Fruit fly (Drosophila melanogaster): ENCODE measurements around the gene Uba2.
A peak's percentile ranks its signal among the peaks of the same experiment; 100 is the strongest.

Gene Uba2

DNA sequence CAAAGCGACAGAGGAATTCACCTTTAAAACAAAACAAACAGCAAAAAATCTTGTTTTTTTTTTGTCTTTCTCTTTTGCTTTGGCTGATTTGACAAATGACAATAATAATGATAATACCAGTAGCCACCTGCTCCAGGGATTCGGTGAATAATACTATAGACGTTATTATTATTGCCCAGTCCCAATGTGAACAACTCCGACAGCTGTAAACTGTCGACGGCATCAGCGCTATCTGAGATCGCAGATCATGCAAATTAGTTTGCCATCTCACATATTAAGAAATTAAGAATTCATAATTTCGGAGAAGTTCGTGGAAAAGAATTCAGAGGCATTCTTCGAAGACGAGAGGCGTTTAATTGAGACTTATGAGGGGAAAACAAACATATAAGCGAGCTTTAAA lies 41.4 kb downstream of the Uba2 start:
- TF ChIP-seq foxo (GFP tag; optimal IDR thresholded peaks at IDR 0.05) (no peak), dmrt93B (GFP tag; optimal IDR thresholded peaks at IDR 0.05) (no peak), jim (GFP tag; optimal IDR thresholded peaks at IDR 0.05) (no peak), dl (GFP tag; optimal IDR thresholded peaks at IDR 0.05; ENCODE audit: insufficient read depth in 1 of 2, partially characterized antibody in 2 of 2) (no peak), rgr (GFP tag; optimal IDR thresholded peaks at IDR 0.05) (no peak), Jra (GFP tag; optimal IDR thresholded peaks at IDR 0.05) (no peak), psq (GFP tag; optimal IDR thresholded peaks at IDR 0.05) (no peak), Hnf4 (GFP tag; optimal IDR thresholded peaks at IDR 0.05) (no peak), lola (GFP tag; optimal IDR thresholded peaks at IDR 0.05) (no peak), N (GFP tag; optimal IDR thresholded peaks at IDR 0.05) (no peak), brk (GFP tag; optimal IDR thresholded peaks at IDR 0.05) (no peak), sage (GFP tag; optimal IDR thresholded peaks at IDR 0.05) (no peak), Myc (optimal IDR thresholded peaks at IDR 0.05) (no peak), br (GFP tag; optimal IDR thresholded peaks at IDR 0.05) (no peak), HLH106 (tag; optimal IDR thresholded peaks at IDR 0.05) (no peak), Dfd (GFP tag; optimal IDR thresholded peaks at IDR 0.05) (no peak), Abd-B (GFP tag; optimal IDR thresholded peaks at IDR 0.05) (no peak)

- no peak for TF ChIP-seq sv (GFP tag; optimal IDR thresholded peaks at IDR 0.05)
- TF ChIP-seq dmrt93B (GFP tag; optimal IDR thresholded peaks at IDR 0.05), result no peak
- TF ChIP-seq Myc (optimal IDR thresholded peaks at IDR 0.05), result no peak
- peak; percentile 76 for TF ChIP-seq rgr (GFP tag; optimal IDR thresholded peaks at IDR 0.05)
- TF ChIP-seq HLH106 (tag; optimal IDR thresholded peaks at IDR 0.05), result peak; percentile 17
- TF ChIP-seq CG9705 (GFP tag; optimal IDR thresholded peaks at IDR 0.05), result no peak
- peak; percentile 79 for TF ChIP-seq br (GFP tag; optimal IDR thresholded peaks at IDR 0.05)
- TF ChIP-seq sage (GFP tag; optimal IDR thresholded peaks at IDR 0.05), result peak; percentile 80
- peak; percentile 78 for TF ChIP-seq h (GFP tag; optimal IDR thresholded peaks at IDR 0.05)
- no peak for TF ChIP-seq Dfd (GFP tag; optimal IDR thresholded peaks at IDR 0.05)
- TF ChIP-seq Hnf4 (GFP tag; optimal IDR thresholded peaks at IDR 0.05), result peak; percentile 86
- peak; percentile 28 to 76 for TF ChIP-seq dl (GFP tag; optimal IDR thresholded peaks at IDR 0.05; ENCODE audit: insufficient read depth in 1 of 2, partially characterized antibody in 2 of 2)
- peak; percentile 63 for TF ChIP-seq Sp1 (GFP tag; optimal IDR thresholded peaks at IDR 0.05)
- TF ChIP-seq dsf (GFP tag; optimal IDR thresholded peaks at IDR 0.05; ENCODE audit: borderline replicate concordance), result peak; percentile 57
- peak; percentile 67 for TF ChIP-seq Rel (GFP tag; optimal IDR thresholded peaks at IDR 0.05)
- no peak for TF ChIP-seq Rel (tag; optimal IDR thresholded peaks at IDR 0.05)
- no peak for TF ChIP-seq jim (GFP tag; optimal IDR thresholded peaks at IDR 0.05)
- peak; percentile 88 for TF ChIP-seq Hr83 (GFP tag; optimal IDR thresholded peaks at IDR 0.05; ENCODE audit: poor library complexity, severe bottlenecking)
- TF ChIP-seq CrebA (GFP tag; optimal IDR thresholded peaks at IDR 0.05; ENCODE audit: borderline replicate concordance), result no peak
- TF ChIP-seq Jra (GFP tag; optimal IDR thresholded peaks at IDR 0.05), result peak; percentile 53
- peak; percentile 22 for TF ChIP-seq tai (GFP tag; optimal IDR thresholded peaks at IDR 0.05)
- peak; percentile 65 for TF ChIP-seq psq (GFP tag; optimal IDR thresholded peaks at IDR 0.05)
- peak; percentile 62 for TF ChIP-seq OdsH (GFP tag; optimal IDR thresholded peaks at IDR 0.05)
- no peak for TF ChIP-seq Hr78 (GFP tag; optimal IDR thresholded peaks at IDR 0.05)
- no peak for TF ChIP-seq usp (GFP tag; optimal IDR thresholded peaks at IDR 0.05)
- TF ChIP-seq N (GFP tag; optimal IDR thresholded peaks at IDR 0.05), result no peak
- no peak for TF ChIP-seq lola (GFP tag; optimal IDR thresholded peaks at IDR 0.05)
- TF ChIP-seq Dif (GFP tag; optimal IDR thresholded peaks at IDR 0.05; ENCODE audit: partially characterized antibody), result peak; percentile 87
- TF ChIP-seq pan (optimal IDR thresholded peaks at IDR 0.05), result no peak
- TF ChIP-seq ey (GFP tag; optimal IDR thresholded peaks at IDR 0.05), result peak; percentile 32
- peak; percentile 49 for TF ChIP-seq fru (GFP tag; optimal IDR thresholded peaks at IDR 0.05)
- TF ChIP-seq Mio (GFP tag; optimal IDR thresholded peaks at IDR 0.05), result no peak
- TF ChIP-seq GATAd (GFP tag; optimal IDR thresholded peaks at IDR 0.05), result no peak
- TF ChIP-seq brk (GFP tag; optimal IDR thresholded peaks at IDR 0.05), result peak; percentile 92
- peak; percentile 32 for TF ChIP-seq woc (GFP tag; optimal IDR thresholded peaks at IDR 0.05)
- TF ChIP-seq foxo (GFP tag; optimal IDR thresholded peaks at IDR 0.05), result peak; percentile 57 to 70
- peak; percentile 54 for TF ChIP-seq Vsx2 (GFP tag; optimal IDR thresholded peaks at IDR 0.05; ENCODE audit: partially characterized antibody)
- TF ChIP-seq Abd-B (GFP tag; optimal IDR thresholded peaks at IDR 0.05), result no peak
- TF ChIP-seq CG32264 (GFP tag; optimal IDR thresholded peaks at IDR 0.05), result peak; percentile 60
Measured at dm6 chr3L:8081822-8082221, 45.8 kb downstream of the Uba2 start.

All from whole organism, wandering third instar larva.